Worm (Caenorhabditis elegans) whole organism, L4 larva: ENCODE measurements around the gene T28C6.3.

Experiments used
- F10B5.3 ChIP-seq: sonication (generic microtip); optimal IDR thresholded peaks from 2 replicates; lab custom pipeline; 2016; ENCODE audit warnings: mild to moderate bottlenecking, missing genetic modification characterization, missing compliant biosample characterization
- ceh-82 ChIP-seq: sonication (generic microtip); optimal IDR thresholded peaks from 2 replicates; lab custom pipeline; 2017; ENCODE audit warnings: missing biosample characterization, missing genetic modification characterization
- hlh-11 ChIP-seq: fragments of 200-800 bp; sonication (Bioruptor generic); optimal IDR thresholded peaks from 2 replicates; lab custom pipeline; 2018; ENCODE audit warnings: mild to moderate bottlenecking, missing genetic modification characterization, missing compliant biosample characterization
- madf-9 ChIP-seq: fragments of 200-800 bp; sonication (Bioruptor generic); conservative IDR thresholded peaks from 2 replicates; pipeline ENCODE4 v1.3.6; 2022; ENCODE audit warnings: missing genetic modification reagents, missing genetic modification characterization, missing compliant biosample characterization

DNA sequence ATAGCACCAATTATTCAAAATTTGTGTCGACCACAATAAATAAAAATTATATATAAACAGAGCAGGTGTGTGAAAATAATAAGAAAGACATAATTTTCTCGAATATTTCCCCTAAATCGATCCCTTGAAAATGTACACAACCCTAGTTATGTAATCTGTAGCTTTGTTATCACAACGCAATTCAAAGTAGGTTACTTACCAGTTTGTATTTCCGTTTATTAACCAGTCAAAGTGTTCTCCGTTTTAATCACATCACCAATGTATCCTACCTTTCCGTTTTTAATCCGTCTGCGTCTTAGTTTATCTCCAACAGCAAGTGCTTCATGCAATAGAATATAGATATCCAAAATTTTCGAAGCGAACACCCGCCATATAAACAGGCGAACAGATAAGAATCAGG is 33.2 kb downstream of the T28C6.3 start:
- TF ChIP-seq F10B5.3: no peak
- no peak for TF ChIP-seq ceh-82 (tag; lab: Kevin White, UChicago)
- no peak for TF ChIP-seq hlh-11
- TF ChIP-seq madf-9 (GFP tag; lab: Robert Waterston, UW): no peak
